Fruit fly (Drosophila melanogaster): ENCODE measurements around the gene p38c.

The p38c gene

dm6 chr3R:24134580-24134979 is 15.4 kb downstream of the p38c start, which contains the start of gene Sec10 (continued):
- TF ChIP-seq pan (optimal IDR thresholded peaks at IDR 0.05), result no peak
- TF ChIP-seq pan (GFP tag; optimal IDR thresholded peaks at IDR 0.05 in 1 of 2, IDR thresholded peaks at IDR 0.05 in 1 of 2), result no peak
- peak; percentile 9 for TF ChIP-seq MTF-1 (GFP tag; optimal IDR thresholded peaks at IDR 0.05; ENCODE audit: borderline replicate concordance)
- peak; percentile 32 for TF ChIP-seq CTCF (GFP tag; optimal IDR thresholded peaks at IDR 0.05)
- TF ChIP-seq CG18011 (GFP tag; optimal IDR thresholded peaks at IDR 0.05), result no peak
- no peak for TF ChIP-seq CG11398 (GFP tag; optimal IDR thresholded peaks at IDR 0.05)
- TF ChIP-seq CG2116 (GFP tag; optimal IDR thresholded peaks at IDR 0.05), result peak; percentile 36
- TF ChIP-seq YL-1 (GFP tag; optimal IDR thresholded peaks at IDR 0.05), result peak; percentile 83
- TF ChIP-seq CG6854 (GFP tag; optimal IDR thresholded peaks at IDR 0.05), result no peak
- no peak for TF ChIP-seq TFAM (GFP tag; optimal IDR thresholded peaks at IDR 0.05)
- TF ChIP-seq CG8290 (GFP tag; optimal IDR thresholded peaks at IDR 0.05), result no peak
- TF ChIP-seq CG8290 (tag; optimal IDR thresholded peaks at IDR 0.05), result no peak
- TF ChIP-seq nerfin-1 (tag; optimal IDR thresholded peaks at IDR 0.05), result no peak
- no peak for TF ChIP-seq CG3281 (GFP tag; optimal IDR thresholded peaks at IDR 0.05)
- TF ChIP-seq CG10267 (tag; optimal IDR thresholded peaks at IDR 0.05), result peak; percentile 47
- TF ChIP-seq MBD-R2 (GFP tag; IDR thresholded peaks at IDR 0.05), result peak; percentile 96
- TF ChIP-seq Oaz (GFP tag; IDR thresholded peaks at IDR 0.05), result no peak
- TF ChIP-seq ems (GFP tag; optimal IDR thresholded peaks at IDR 0.05), result no peak
- TF ChIP-seq GATAe (GFP tag; conservative IDR thresholded peaks at IDR 0.05), result no peak
- peak; percentile 94 for TF ChIP-seq CG9215 (GFP tag; IDR thresholded peaks at IDR 0.05)
- TF ChIP-seq bsh (GFP tag; optimal IDR thresholded peaks at IDR 0.05), result no peak
- TF ChIP-seq CG3847 (GFP tag; IDR thresholded peaks at IDR 0.05), result peak; percentile 46; the same call in 1 of the 2 replicates
- TF ChIP-seq phol (tag; optimal IDR thresholded peaks at IDR 0.05), result peak; percentile 7
- TF ChIP-seq org-1 (GFP tag; optimal IDR thresholded peaks at IDR 0.05), result no peak
- TF ChIP-seq Myb (GFP tag; optimal IDR thresholded peaks at IDR 0.05), result peak; percentile 23
- TF ChIP-seq Dll (GFP tag; IDR thresholded peaks at IDR 0.05; ENCODE audit: partially characterized antibody), result no peak
- TF ChIP-seq Ptx1 (GFP tag; IDR thresholded peaks at IDR 0.05), result no peak
- no peak for TF ChIP-seq ase (GFP tag; IDR thresholded peaks at IDR 0.05)
- peak; percentile 90 to 97 for TF ChIP-seq crp (GFP tag; optimal IDR thresholded peaks at IDR 0.05)
- TF ChIP-seq gcm2 (GFP tag; optimal IDR thresholded peaks at IDR 0.05), result no peak
- no peak for TF ChIP-seq peb (GFP tag; IDR thresholded peaks at IDR 0.05)
- TF ChIP-seq CG17802 (tag; optimal IDR thresholded peaks at IDR 0.05), result no peak
- TF ChIP-seq Ets97D (GFP tag; optimal IDR thresholded peaks at IDR 0.05), result peak; percentile 77
- TF ChIP-seq NC2α (GFP tag; optimal IDR thresholded peaks at IDR 0.05), result no peak
- peak; percentile 36 for TF ChIP-seq bigmax (GFP tag; optimal IDR thresholded peaks at IDR 0.05)
- TF ChIP-seq CG7963 (GFP tag; IDR thresholded peaks at IDR 0.05; ENCODE audit: partially characterized antibody), result 0 out of 3 replicates have a peak, but pooled peaks have one; percentile 4
- peak; percentile 65 for TF ChIP-seq pzg (GFP tag; optimal IDR thresholded peaks at IDR 0.05)
- TF ChIP-seq Mes4 (GFP tag; optimal IDR thresholded peaks at IDR 0.05), result no peak
- no peak for TF ChIP-seq ab (GFP tag; optimal IDR thresholded peaks at IDR 0.05)
- no peak for TF ChIP-seq Usf (GFP tag; optimal IDR thresholded peaks at IDR 0.05)
- TF ChIP-seq Hsf (GFP tag; optimal IDR thresholded peaks at IDR 0.05), result peak; percentile 3
- peak; percentile 41 for TF ChIP-seq Dref (GFP tag; IDR thresholded peaks at IDR 0.05)
- TF ChIP-seq CG17612 (GFP tag; IDR thresholded peaks at IDR 0.05), result no peak
- TF ChIP-seq Sry-β (GFP tag; optimal IDR thresholded peaks at IDR 0.05), result no peak
- no peak for TF ChIP-seq CG10543 (GFP tag; optimal IDR thresholded peaks at IDR 0.05)
- TF ChIP-seq CG3838 (GFP tag; optimal IDR thresholded peaks at IDR 0.05), result peak; percentile 99
- TF ChIP-seq Sry-δ (GFP tag; optimal IDR thresholded peaks at IDR 0.05), result peak; percentile 14
- TF ChIP-seq CG14667 (GFP tag; IDR thresholded peaks at IDR 0.05), result no peak
- TF ChIP-seq zfh1 (GFP tag; IDR thresholded peaks at IDR 0.05), result no peak
- TF ChIP-seq CG15601 (tag; optimal IDR thresholded peaks at IDR 0.05), result no peak
- peak; percentile 81 for TF ChIP-seq trem (tag; optimal IDR thresholded peaks at IDR 0.05)
- TF ChIP-seq E2f2 (GFP tag; IDR thresholded peaks at IDR 0.05), result peak; percentile 89
- no peak for TF ChIP-seq CG16815 (GFP tag; optimal IDR thresholded peaks at IDR 0.05)

Measured in whole organism, embryonic.